Fruit fly (Drosophila melanogaster): ENCODE data around the gene Drsl2.

DNA sequence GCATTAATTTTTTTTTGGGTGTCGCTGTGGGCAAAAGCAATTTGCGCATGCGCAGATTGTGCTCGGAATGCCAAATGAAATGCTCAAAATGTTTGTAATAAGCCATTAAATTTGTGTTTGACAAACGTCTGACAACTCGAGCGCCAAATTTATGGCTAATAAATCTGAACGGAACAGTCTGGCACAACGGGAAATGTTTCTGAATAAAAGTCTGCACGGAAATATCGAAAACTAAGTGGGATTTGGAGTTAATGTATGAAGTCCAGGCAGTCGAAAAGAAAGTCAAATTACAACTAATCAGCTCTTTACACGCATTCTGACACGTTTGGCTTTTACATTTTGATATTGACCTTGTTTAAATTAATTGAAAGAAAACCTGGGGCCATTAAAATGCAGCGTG, 23.0 kb upstream of the Drsl2 start, which contains the start of gene CG12009:
- TF ChIP-seq CG16779 (tag; optimal IDR thresholded peaks at IDR 0.05), result no peak
- no peak for TF ChIP-seq Ets21C (GFP tag; optimal IDR thresholded peaks at IDR 0.05)
- no peak for TF ChIP-seq CG6163 (GFP tag; IDR thresholded peaks at IDR 0.05)
- no peak for TF ChIP-seq CG10631 (GFP tag; optimal IDR thresholded peaks at IDR 0.05)
- no peak for TF ChIP-seq CG1621 (tag; optimal IDR thresholded peaks at IDR 0.05)
- TF ChIP-seq Blimp-1 (GFP tag; optimal IDR thresholded peaks at IDR 0.05), result no peak
- TF ChIP-seq Sox15 (GFP tag; optimal IDR thresholded peaks at IDR 0.05), result no peak
- TF ChIP-seq OdsH (GFP tag; optimal IDR thresholded peaks at IDR 0.05), result no peak
- TF ChIP-seq Hr38 (GFP tag; optimal IDR thresholded peaks at IDR 0.05), result no peak
- TF ChIP-seq Met (GFP tag; optimal IDR thresholded peaks at IDR 0.05), result no peak
